Worm (Caenorhabditis elegans) whole organism, midembryonic: ENCODE data around the gene Y17G9B.8.

Experiments
- T22C8.4 ChIP-seq: fragments of 200-800 bp; sonication (Bioruptor generic); IDR thresholded peaks from 2 replicates; pipeline ENCODE4 v1.3.6; 2022; ENCODE audit warnings: missing genetic modification characterization, missing compliant biosample characterization
- cog-1 ChIP-seq: sonication (generic microtip); optimal IDR thresholded peaks from 2 replicates; lab custom pipeline; 2016; ENCODE audit warnings: missing genetic modification characterization, missing compliant biosample characterization
- flt-1 ChIP-seq: fragments of 200-800 bp; sonication (Bioruptor generic); IDR thresholded peaks from 2 replicates; pipeline ENCODE4 v1.3.6; 2022; ENCODE audit warnings: missing genetic modification characterization, missing compliant biosample characterization
- klf-2 ChIP-seq: fragments of 200-800 bp; sonication (Bioruptor generic); conservative IDR thresholded peaks from 2 replicates; pipeline ENCODE4 v1.3.6; 2022; ENCODE audit warnings: missing genetic modification reagents, missing genetic modification characterization, missing compliant biosample characterization
- med-1 ChIP-seq: sonication (generic microtip); optimal IDR thresholded peaks from 2 replicates; lab custom pipeline; 2017; ENCODE audit warnings: missing genetic modification characterization, mild to moderate bottlenecking, missing compliant biosample characterization, antibody characterized with exemption, missing genetic modification reagents; ENCODE audit not compliant: insufficient read depth
- ref-1 ChIP-seq: fragments of 200-800 bp; sonication (Bioruptor generic); conservative IDR thresholded peaks from 2 replicates; pipeline ENCODE4 v1.3.6; 2022; ENCODE audit warnings: missing genetic modification reagents, missing genetic modification characterization, missing compliant biosample characterization
- tab-1 ChIP-seq: fragments of 200-800 bp; sonication (Bioruptor generic); IDR thresholded peaks from 2 replicates; pipeline ENCODE4 v1.3.6; 2022; ENCODE audit warnings: missing genetic modification characterization, missing compliant biosample characterization
- ztf-23 ChIP-seq: fragments of 200-800 bp; sonication (Bioruptor generic); IDR thresholded peaks from 2 replicates; pipeline ENCODE4 v1.3.6; 2022; ENCODE audit warnings: missing genetic modification reagents, missing genetic modification characterization, missing compliant biosample characterization
- ztf-29 ChIP-seq: fragments of 200-800 bp; sonication (Bioruptor generic); IDR thresholded peaks from 2 replicates; pipeline ENCODE4 v1.3.6; 2022; ENCODE audit warnings: missing genetic modification reagents, missing genetic modification characterization, missing compliant biosample characterization

Y17G9B.8 gene

ce11 chrIV:4776501-4776900 lies 17.9 kb upstream of the Y17G9B.8 start:
- no peak for TF ChIP-seq med-1
- TF ChIP-seq cog-1, result no peak
- TF ChIP-seq ztf-23 (GFP tag; lab: Robert Waterston, UW), result no peak
- no peak for TF ChIP-seq ref-1 (GFP tag; lab: Robert Waterston, UW)
- TF ChIP-seq T22C8.4, result no peak
- TF ChIP-seq flt-1 (GFP tag; lab: Robert Waterston, UW), result no peak

- TF ChIP-seq tab-1 (no peak), med-1 (no peak), cog-1 (no peak), flt-1 (GFP tag; lab: Robert Waterston, UW) (no peak), ztf-29 (GFP tag; lab: Robert Waterston, UW) (no peak), ref-1 (GFP tag; lab: Robert Waterston, UW) (no peak), klf-2 (GFP tag; lab: Robert Waterston, UW) (no peak), T22C8.4 (no peak), ztf-23 (GFP tag; lab: Robert Waterston, UW) (no peak)
Observed at ce11 chrIV:4776001-4776400, 17.4 kb upstream of the Y17G9B.8 start, which contains the start of gene R11E3.19. TSS of gene R11E3.19 (minus strand) at chrIV:4776101.

- TF ChIP-seq tab-1 (no peak), T22C8.4 (no peak), med-1 (no peak), ztf-29 (GFP tag; lab: Robert Waterston, UW) (no peak), flt-1 (GFP tag; lab: Robert Waterston, UW) (no peak), ztf-23 (GFP tag; lab: Robert Waterston, UW) (no peak), klf-2 (GFP tag; lab: Robert Waterston, UW) (no peak), cog-1 (no peak), ref-1 (GFP tag; lab: Robert Waterston, UW) (no peak)
Observed at ce11 chrIV:4771792-4772191, 13.2 kb upstream of the Y17G9B.8 start, which contains the start of gene R11E3.2. TSS of gene R11E3.2 (plus strand) at chrIV:4772092.

- no peak for TF ChIP-seq med-1
- TF ChIP-seq cog-1, result no peak
- no peak for TF ChIP-seq ztf-29 (GFP tag; lab: Robert Waterston, UW)
- TF ChIP-seq T22C8.4, result no peak
- no peak for TF ChIP-seq tab-1
- TF ChIP-seq ztf-23 (GFP tag; lab: Robert Waterston, UW), result no peak
- TF ChIP-seq flt-1 (GFP tag; lab: Robert Waterston, UW), result no peak
- TF ChIP-seq klf-2 (GFP tag; lab: Robert Waterston, UW), result no peak
- no peak for TF ChIP-seq ref-1 (GFP tag; lab: Robert Waterston, UW)
Observed at ce11 chrIV:4764422-4764821, 5.8 kb upstream of the Y17G9B.8 start, which contains the start of gene npp-26. TSS of gene npp-26 (plus strand) at chrIV:4764722.

ce11 chrIV:4763844-4764243 lies 5.2 kb upstream of the Y17G9B.8 start, which contains the start of gene Y17G9B.2:
TSS of gene Y17G9B.2 (plus strand) at chrIV:4764144.
- TF ChIP-seq flt-1 (GFP tag; lab: Robert Waterston, UW) (no peak), ztf-23 (GFP tag; lab: Robert Waterston, UW) (no peak), klf-2 (GFP tag; lab: Robert Waterston, UW) (no peak), ref-1 (GFP tag; lab: Robert Waterston, UW) (no peak)

ce11 chrIV:4760378-4761084 lies 1.9 kb upstream of the Y17G9B.8 start, which contains the start of the genes memi-1 and cyp-31A3:
TSS of gene memi-1 (minus strand) at chrIV:4760428.
TSS of gene cyp-31A3 (plus strand) at chrIV:4761049.
- TF ChIP-seq ztf-23 (GFP tag; lab: Robert Waterston, UW) (no peak), flt-1 (GFP tag; lab: Robert Waterston, UW) (no peak), ref-1 (GFP tag; lab: Robert Waterston, UW) (no peak), med-1 (no peak), tab-1 (no peak), ztf-29 (GFP tag; lab: Robert Waterston, UW) (no peak), klf-2 (GFP tag; lab: Robert Waterston, UW) (no peak)

ce11 chrIV:4755929-4756655 lies 2.5 kb downstream of the Y17G9B.8 start, which contains the start of the genes fbxb-77 and Y17G9B.11:
TSS of gene fbxb-77 (minus strand) at chrIV:4756157.
TSS of gene Y17G9B.11 (plus strand) at chrIV:4756605.
- TF ChIP-seq ztf-29 (GFP tag; lab: Robert Waterston, UW), result no peak
- TF ChIP-seq cog-1, result no peak
- no peak for TF ChIP-seq flt-1 (GFP tag; lab: Robert Waterston, UW)
- no peak for TF ChIP-seq tab-1
- no peak for TF ChIP-seq klf-2 (GFP tag; lab: Robert Waterston, UW)
- TF ChIP-seq T22C8.4, result no peak
- no peak for TF ChIP-seq med-1
- no peak for TF ChIP-seq ref-1 (GFP tag; lab: Robert Waterston, UW)
- no peak for TF ChIP-seq ztf-23 (GFP tag; lab: Robert Waterston, UW)

- no peak for TF ChIP-seq klf-2 (GFP tag; lab: Robert Waterston, UW)
Observed at ce11 chrIV:4751814-4752213, 6.8 kb downstream of the Y17G9B.8 start, which contains the start of gene Y17G9B.4. TSS of gene Y17G9B.4 (plus strand) at chrIV:4752119.

ce11 chrIV:4749728-4750278 lies 8.8 kb downstream of the Y17G9B.8 start, which contains the start of the genes rpl-20 and Y17G9B.5:
TSS of gene rpl-20 (minus strand) at chrIV:4749778.
TSS of gene Y17G9B.5 (plus strand) at chrIV:4750240.
- TF ChIP-seq ztf-29 (GFP tag; lab: Robert Waterston, UW), result peak; percentile 85
- peak; percentile 99 for TF ChIP-seq cog-1
- TF ChIP-seq med-1, result peak; percentile 36
- peak; percentile 41; the same call in 1 of the 2 replicates for TF ChIP-seq klf-2 (GFP tag; lab: Robert Waterston, UW)
- TF ChIP-seq tab-1, result peak; percentile 58; the same call in 1 of the 2 replicates
- TF ChIP-seq T22C8.4, result peak; percentile 75
- TF ChIP-seq ztf-23 (GFP tag; lab: Robert Waterston, UW), result peak; percentile 95
- TF ChIP-seq flt-1 (GFP tag; lab: Robert Waterston, UW), result peak; percentile 94
- TF ChIP-seq ref-1 (GFP tag; lab: Robert Waterston, UW), result 0 out of 2 replicates have a peak, but pooled peaks have one; percentile 31
